Fruit fly (Drosophila melanogaster): ENCODE results near the gene Hsp60A.

Hsp60A gene

DNA sequence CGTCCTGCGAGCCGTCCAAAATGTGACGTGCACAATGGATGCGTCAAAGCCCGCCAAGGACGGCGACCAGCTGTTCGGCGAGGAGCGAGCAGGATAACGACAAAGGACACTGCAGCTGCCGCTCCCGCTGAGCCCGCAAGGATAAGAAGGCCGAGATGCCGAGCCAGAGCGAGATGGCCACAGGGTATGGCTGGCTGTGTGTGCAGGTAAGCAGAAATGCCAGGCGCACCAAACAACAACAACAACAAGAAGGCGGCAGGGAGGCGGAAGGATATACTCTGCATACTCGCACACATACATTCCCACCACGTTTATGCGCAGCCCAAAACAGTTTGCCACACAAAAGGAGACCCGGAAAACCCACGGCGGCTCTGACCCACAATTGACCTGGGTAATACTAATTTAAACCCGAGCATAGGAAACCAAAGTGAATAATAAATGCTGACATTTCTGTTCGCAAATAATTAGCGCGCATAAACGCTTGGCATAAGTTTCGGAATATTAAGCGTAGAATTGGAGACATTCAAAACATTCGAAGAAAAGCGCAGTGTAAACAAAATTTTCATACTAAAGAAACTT lies 38.4 kb downstream of the Hsp60A start (continued):
- TF ChIP-seq cato (GFP tag; optimal IDR thresholded peaks at IDR 0.05; ENCODE audit: borderline replicate concordance) (no peak), CG15073 (GFP tag; optimal IDR thresholded peaks at IDR 0.05) (no peak), pros (GFP tag; optimal IDR thresholded peaks at IDR 0.05) (peak; percentile 71), CG1529 (GFP tag; optimal IDR thresholded peaks at IDR 0.05) (no peak), gem (tag; optimal IDR thresholded peaks at IDR 0.05) (peak; percentile 44), CG12942 (GFP tag; optimal IDR thresholded peaks at IDR 0.05) (no peak), Fer1 (GFP tag; optimal IDR thresholded peaks at IDR 0.05) (peak; percentile 34), CG13424 (tag; optimal IDR thresholded peaks at IDR 0.05) (peak; percentile 36), gcm (GFP tag; optimal IDR thresholded peaks at IDR 0.05) (peak; percentile 1), CG12391 (tag; optimal IDR thresholded peaks at IDR 0.05) (peak; percentile 30), PHDP (tag; optimal IDR thresholded peaks at IDR 0.05) (peak; percentile 24), so (GFP tag; IDR thresholded peaks at IDR 0.05) (no peak), Dek (tag; optimal IDR thresholded peaks at IDR 0.05) (no peak), Mes4 (GFP tag; optimal IDR thresholded peaks at IDR 0.05) (no peak), ATbp (GFP tag; optimal IDR thresholded peaks at IDR 0.05) (no peak), CG30431 (GFP tag; optimal IDR thresholded peaks at IDR 0.05) (no peak), pum (GFP tag; optimal IDR thresholded peaks at IDR 0.05) (no peak), E2f2 (GFP tag; IDR thresholded peaks at IDR 0.05) (0 out of 2 replicates have a peak, but pooled peaks have one; percentile 10), CG17359 (tag; optimal IDR thresholded peaks at IDR 0.05) (peak; percentile 26), org-1 (GFP tag; optimal IDR thresholded peaks at IDR 0.05) (peak; percentile 33), ind (GFP tag; optimal IDR thresholded peaks at IDR 0.05) (peak; percentile 27), tup (GFP tag; optimal IDR thresholded peaks at IDR 0.05) (no peak), CG13894 (tag; optimal IDR thresholded peaks at IDR 0.05) (no peak), CG17568 (GFP tag; optimal IDR thresholded peaks at IDR 0.05) (no peak), lov (optimal IDR thresholded peaks at IDR 0.05) (no peak), lov (GFP tag; IDR thresholded peaks at IDR 0.05) (0 out of 3 replicates have a peak, but pooled peaks have one; percentile 11), CG15479 (GFP tag; optimal IDR thresholded peaks at IDR 0.05) (peak; percentile 64), CG12299 (tag; optimal IDR thresholded peaks at IDR 0.05) (no peak), gt (GFP tag; IDR thresholded peaks at IDR 0.05) (no peak), CG4424 (GFP tag; optimal IDR thresholded peaks at IDR 0.05) (no peak), Pdp1 (GFP tag; optimal IDR thresholded peaks at IDR 0.05) (peak in 1 of 2 experiments; percentile 14), ac (GFP tag; optimal IDR thresholded peaks at IDR 0.05) (peak; percentile 69), pan (optimal IDR thresholded peaks at IDR 0.05) (no peak), pan (GFP tag; optimal IDR thresholded peaks at IDR 0.05 in 1 of 2, IDR thresholded peaks at IDR 0.05 in 1 of 2) (peak in 1 of 2 experiments; percentile 61), CG8281 (tag; optimal IDR thresholded peaks at IDR 0.05) (no peak), CG4707 (GFP tag; optimal IDR thresholded peaks at IDR 0.05) (no peak), zfh1 (GFP tag; IDR thresholded peaks at IDR 0.05) (peak; percentile 79), HHEX (GFP tag; optimal IDR thresholded peaks at IDR 0.05) (no peak), abd-A (tag; optimal IDR thresholded peaks at IDR 0.05) (no peak), Dip2 (GFP tag; IDR thresholded peaks at IDR 0.05) (no peak), vfl (GFP tag; optimal IDR thresholded peaks at IDR 0.05) (no peak), pita (GFP tag; optimal IDR thresholded peaks at IDR 0.05) (no peak), pnt (GFP tag; optimal IDR thresholded peaks at IDR 0.05) (peak; percentile 19), Eip74EF (GFP tag; optimal IDR thresholded peaks at IDR 0.05) (no peak), twi (tag; optimal IDR thresholded peaks at IDR 0.05) (peak; percentile 24), ham (GFP tag; IDR thresholded peaks at IDR 0.05) (no peak), CG34422 (GFP tag; IDR thresholded peaks at IDR 0.05) (no peak), slp2 (GFP tag; optimal IDR thresholded peaks at IDR 0.05) (no peak), CG33213 (GFP tag; optimal IDR thresholded peaks at IDR 0.05) (no peak), crp (GFP tag; optimal IDR thresholded peaks at IDR 0.05) (peak in 1 of 2 experiments; percentile 3)
